Fruit fly (Drosophila melanogaster) whole organism, pupa: ENCODE results near the gene DIP-kappa.

Experiments used
- CG10348 ChIP-seq: fragments of 200-800 bp; sonication (Bioruptor generic); IDR thresholded peaks from 2 replicates; pipeline ENCODE4 v1.3.6; 2022; ENCODE audit warnings: missing biosample characterization, missing genetic modification characterization
- CG13204 ChIP-seq: fragments of 200-800 bp; sonication (Bioruptor generic); optimal IDR thresholded peaks from 2 replicates; lab custom pipeline; 2018; ENCODE audit warnings: missing biosample characterization, mild to moderate bottlenecking, missing genetic modification characterization, moderate library complexity
- CG15710 ChIP-seq: fragments of 200-800 bp; sonication (Bioruptor generic); optimal IDR thresholded peaks from 2 replicates; lab custom pipeline; 2018; ENCODE audit warnings: missing biosample characterization, mild to moderate bottlenecking, missing genetic modification characterization, moderate library complexity
- CG17806 ChIP-seq: fragments of 200-800 bp; sonication (Bioruptor generic); optimal IDR thresholded peaks from 2 replicates; lab custom pipeline; 2018; ENCODE audit warnings: missing biosample characterization, mild to moderate bottlenecking, missing genetic modification characterization, moderate library complexity
- CG8159 ChIP-seq: fragments of 200-800 bp; sonication (Bioruptor generic); optimal IDR thresholded peaks from 3 replicates; lab custom pipeline; 2018; ENCODE audit warnings: missing biosample characterization, mild to moderate bottlenecking, missing genetic modification characterization, moderate library complexity
- CG8301 ChIP-seq: fragments of 200-800 bp; sonication (Bioruptor generic); optimal IDR thresholded peaks from 2 replicates; lab custom pipeline; 2018; ENCODE audit warnings: missing biosample characterization, mild to moderate bottlenecking, missing genetic modification characterization
- D1 ChIP-seq: fragments of 200-800 bp; sonication (Bioruptor generic); optimal IDR thresholded peaks from 2 replicates; lab custom pipeline; 2018; ENCODE audit warnings: missing biosample characterization, mild to moderate bottlenecking, missing genetic modification characterization, moderate library complexity
- EcR ChIP-seq: fragments of 200-800 bp; sonication (Bioruptor generic); optimal IDR thresholded peaks from 3 replicates; lab custom pipeline; 2019; ENCODE audit warnings: missing biosample characterization, missing genetic modification characterization, mild to moderate bottlenecking, moderate library complexity, missing genetic modification reagents
- Ets98B ChIP-seq: fragments of 200-800 bp; sonication (Bioruptor generic); IDR thresholded peaks from 2 replicates; pipeline ENCODE4 v1.3.6; 2022; ENCODE audit warnings: missing biosample characterization, missing genetic modification characterization
- Pif1A ChIP-seq: fragments of 200-800 bp; sonication (Bioruptor generic); optimal IDR thresholded peaks from 3 replicates; lab custom pipeline; 2016; ENCODE audit warnings: missing biosample characterization, missing genetic modification characterization
- Pif1B ChIP-seq: fragments of 200-800 bp; sonication (Bioruptor generic); optimal IDR thresholded peaks from 3 replicates; lab custom pipeline; 2016; ENCODE audit warnings: missing biosample characterization, missing genetic modification characterization
- Snoo ChIP-seq: fragments of 200-800 bp; sonication (Bioruptor generic); optimal IDR thresholded peaks from 3 replicates; lab custom pipeline; 2017; ENCODE audit warnings: missing biosample characterization, mild to moderate bottlenecking, missing genetic modification characterization, inconsistent platforms
- rn ChIP-seq: fragments of 200-800 bp; sonication (Bioruptor generic); IDR thresholded peaks from 2 replicates; pipeline ENCODE4 v1.3.6; 2022; ENCODE audit warnings: missing biosample characterization, missing genetic modification characterization

- TF ChIP-seq CG13204 (no peak), CG8301 (no peak), Pif1B (GFP tag; lab: Kevin White, UChicago) (no peak), CG17806 (no peak), CG15710 (tag; lab: Kevin White, UChicago) (no peak), Pif1A (GFP tag; lab: Kevin White, UChicago) (no peak), CG10348 (GFP tag; lab: Robert Waterston, UW) (no peak), EcR (GFP tag; lab: Kevin White, UChicago) (no peak), Ets98B (no peak), rn (GFP tag; lab: Robert Waterston, UW) (no peak), CG8159 (tag; lab: Kevin White, UChicago) (no peak), Snoo (no peak), D1 (tag; lab: Kevin White, UChicago) (no peak)
Observed at dm6 chr2L:13746652-13747051, 29.5 kb upstream of the DIP-kappa start, which contains the start of gene TM9SF4.
